Fruit fly (Drosophila melanogaster) whole organism: ENCODE data around the gene Best1.

Source experiments
- CG8478 ChIP-seq: fragments of >200 bp; optimal IDR thresholded peaks from 2 replicates; lab custom pipeline; 2018; ENCODE audit warnings: inconsistent platforms
- Dll ChIP-seq: fragments of >200 bp; optimal IDR thresholded peaks from 2 replicates; lab custom pipeline; 2017
- pan ChIP-seq: fragments of >200 bp; optimal IDR thresholded peaks from 2 replicates; lab custom pipeline; 2017
- psq ChIP-seq: fragments of >200 bp; optimal IDR thresholded peaks from 2 replicates; lab custom pipeline; 2017

DNA sequence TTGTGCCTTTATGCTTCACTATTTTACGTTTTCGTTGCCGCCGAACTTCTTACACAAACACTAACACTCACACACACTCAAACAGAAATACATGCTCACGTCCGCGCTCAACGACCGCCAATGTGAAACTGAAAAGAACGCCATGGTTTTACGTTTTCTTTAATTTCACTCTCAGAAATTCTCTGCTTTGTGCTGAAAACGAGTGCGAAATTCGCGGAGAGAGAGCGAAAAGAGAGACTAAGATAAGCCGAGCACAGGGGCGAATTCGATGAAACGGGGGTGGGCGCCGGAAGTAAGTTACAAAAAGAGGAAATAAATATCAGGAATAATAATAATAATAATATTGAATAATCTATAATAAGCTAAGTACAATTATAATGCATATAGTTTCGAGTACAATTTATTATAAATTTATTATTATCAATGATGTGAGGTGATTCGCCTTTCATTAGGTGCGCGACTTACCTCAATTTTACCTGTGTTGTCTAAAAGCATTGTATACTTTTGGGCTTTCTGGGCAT is at the start of gene Best1:
- TF ChIP-seq CG8478 (lab: Kevin White, UChicago) (no peak), psq (no peak), Dll (lab: Kevin White, UChicago) (no peak), pan (lab: Kevin White, UChicago) (no peak)
